Worm (Caenorhabditis elegans): Measurements from ENCODE around the gene cha-1.

- TF ChIP-seq zip-8 (tag; optimal IDR thresholded peaks at IDR 0.05) (no peak), nhr-76 (tag; optimal IDR thresholded peaks at IDR 0.05) (no peak), snpc-4 (tag; optimal IDR thresholded peaks at IDR 0.05) (no peak), unc-62 (GFP tag; optimal IDR thresholded peaks at IDR 0.05) (no peak), mab-5 (tag; optimal IDR thresholded peaks at IDR 0.05) (no peak), nhr-237 (tag; optimal IDR thresholded peaks at IDR 0.05) (no peak), ces-1 (GFP tag; optimal IDR thresholded peaks at IDR 0.05) (no peak), elt-1 (tag; optimal IDR thresholded peaks at IDR 0.05; ENCODE audit: borderline replicate concordance, insufficient read depth) (no peak), lin-13 (tag; optimal IDR thresholded peaks at IDR 0.05) (no peak), pha-4 (tag; optimal IDR thresholded peaks at IDR 0.05) (no peak), ztf-11 (tag; optimal IDR thresholded peaks at IDR 0.05) (no peak)
Observed at ce11 chrIV:3646338-3647154, 22.0 kb upstream of the cha-1 start.
